Worm (Caenorhabditis elegans) whole organism, L4 larva: Measurements from ENCODE around the gene nhr-42.

Experiments
- arid-1 ChIP-seq: fragments of 200-800 bp; sonication (Bioruptor generic); conservative IDR thresholded peaks from 2 replicates; pipeline ENCODE4 v1.3.6; 2022; ENCODE audit warnings: missing genetic modification reagents, missing genetic modification characterization, missing compliant biosample characterization
- ceh-82 ChIP-seq: sonication (generic microtip); optimal IDR thresholded peaks from 2 replicates; lab custom pipeline; 2017; ENCODE audit warnings: missing biosample characterization, missing genetic modification characterization
- ctbp-1 ChIP-seq: fragments of 200-800 bp; sonication (Bioruptor generic); IDR thresholded peaks from 2 replicates; pipeline ENCODE4 v1.3.6; 2022; ENCODE audit warnings: missing genetic modification reagents, missing genetic modification characterization, missing compliant biosample characterization
- daf-12 ChIP-seq: fragments of 150-350 bp; optimal IDR thresholded peaks from 2 replicates; lab custom pipeline; 2014; ENCODE audit warnings: missing biosample characterization, missing genetic modification reagents, missing genetic modification characterization
- nhr-42 ChIP-seq: fragments of 200-800 bp; sonication (Bioruptor generic); IDR thresholded peaks from 2 replicates; pipeline ENCODE4 v1.3.6; 2022; ENCODE audit warnings: missing genetic modification characterization, missing compliant biosample characterization

ce11 chrV:7047512-7047911 is 48.9 kb downstream of the nhr-42 start, which contains the start of gene F20A1.8:
- TF ChIP-seq nhr-42 (GFP tag; lab: Robert Waterston, UW) (no peak), ctbp-1 (GFP tag; lab: Robert Waterston, UW) (no peak), daf-12 (tag; lab: Kevin White, UChicago) (no peak), ceh-82 (no peak), arid-1 (GFP tag; lab: Robert Waterston, UW) (no peak)
